Worm (Caenorhabditis elegans) whole organism, L1 larva: ENCODE data around the gene coq-3.

Source experiments
- C16A3.4 ChIP-seq: fragments of 150-350 bp; optimal IDR thresholded peaks from 2 replicates; lab custom pipeline; 2014; ENCODE audit warnings: missing biosample characterization, missing genetic modification characterization
- C34B4.2 ChIP-seq: sonication (generic microtip); optimal IDR thresholded peaks from 2 replicates; lab custom pipeline; 2017; ENCODE audit warnings: mild to moderate bottlenecking, missing genetic modification characterization, missing compliant biosample characterization
- F16B12.6 ChIP-seq: fragments of 150-350 bp; optimal IDR thresholded peaks from 2 replicates; lab custom pipeline; 2014; ENCODE audit warnings: missing biosample characterization, missing genetic modification characterization
- aha-1 ChIP-seq: fragments of 150-350 bp; optimal IDR thresholded peaks from 2 replicates; lab custom pipeline; 2014; ENCODE audit warnings: missing biosample characterization, missing genetic modification characterization
- alr-1 ChIP-seq: fragments of 200-800 bp; sonication (Bioruptor generic); optimal IDR thresholded peaks from 2 replicates; lab custom pipeline; 2018; ENCODE audit warnings: borderline replicate concordance, mild to moderate bottlenecking, missing genetic modification characterization, missing compliant biosample characterization
- aly-2 ChIP-seq: fragments of 150-350 bp; optimal IDR thresholded peaks from 2 replicates; lab custom pipeline; 2014; ENCODE audit warnings: missing biosample characterization, missing genetic modification characterization
- blmp-1 ChIP-seq: fragments of 150-350 bp; optimal IDR thresholded peaks from 2 replicates; lab custom pipeline; 2014; ENCODE audit warnings: missing biosample characterization, missing genetic modification characterization
- ceh-63 ChIP-seq: fragments of 200-800 bp; sonication (Bioruptor generic); optimal IDR thresholded peaks from 2 replicates; lab custom pipeline; 2018; ENCODE audit warnings: mild to moderate bottlenecking, missing genetic modification characterization, missing compliant biosample characterization
- ceh-8 ChIP-seq: fragments of 200-800 bp; sonication (Bioruptor generic); optimal IDR thresholded peaks from 2 replicates; lab custom pipeline; 2018; ENCODE audit warnings: mild to moderate bottlenecking, missing genetic modification characterization, moderate library complexity, missing compliant biosample characterization
- ceh-82 ChIP-seq, 3 experiments: fragments of 150-350 bp in 1 of 3; sonication (generic microtip) in 2 of 3; optimal IDR thresholded peaks; 2 replicates each; lab custom pipeline; 2014 to 2017; ENCODE audit warnings: missing biosample characterization in 3 of 3, missing genetic modification characterization in 3 of 3
- ceh-90 ChIP-seq: sonication (generic microtip); optimal IDR thresholded peaks from 2 replicates; lab custom pipeline; 2016; ENCODE audit warnings: missing genetic modification characterization, missing compliant biosample characterization
- dsc-1 ChIP-seq: sonication (generic microtip); optimal IDR thresholded peaks from 2 replicates; lab custom pipeline; 2016; ENCODE audit warnings: mild to moderate bottlenecking, missing genetic modification characterization, missing compliant biosample characterization
- efl-3 ChIP-seq: fragments of 200-800 bp; sonication (Bioruptor generic); optimal IDR thresholded peaks from 2 replicates; lab custom pipeline; 2018; ENCODE audit warnings: mild to moderate bottlenecking, missing genetic modification characterization, missing compliant biosample characterization
- egl-27 ChIP-seq, 2 experiments: fragments of 150-350 bp in 1 of 2; sonication (generic microtip); optimal IDR thresholded peaks; 3 replicates each; lab custom pipeline; 2017 to 2018; ENCODE audit warnings: missing biosample characterization in 2 of 2, missing genetic modification characterization in 2 of 2, missing genetic modification reagents in 2 of 2
- elt-3 ChIP-seq, 6 experiments: fragments of 150-350 bp in 1 of 6; sonication (generic microtip); optimal IDR thresholded peaks; 2 replicates each; lab custom pipeline; 2017 to 2018; ENCODE audit warnings: missing biosample characterization in 6 of 6, missing genetic modification characterization in 6 of 6, inconsistent platforms in 1 of 6
- ets-5 ChIP-seq: fragments of 200-800 bp; sonication (Bioruptor generic); IDR thresholded peaks from 2 replicates; pipeline ENCODE4 v1.3.6; 2022; ENCODE audit warnings: missing genetic modification characterization, missing compliant biosample characterization
- hlh-4 ChIP-seq: sonication (generic microtip); optimal IDR thresholded peaks from 2 replicates; lab custom pipeline; 2016; ENCODE audit warnings: mild to moderate bottlenecking, missing genetic modification characterization, missing compliant biosample characterization
- irx-1 ChIP-seq: sonication (generic microtip); optimal IDR thresholded peaks from 2 replicates; lab custom pipeline; 2016; ENCODE audit warnings: missing genetic modification characterization, missing compliant biosample characterization
- isw-1 ChIP-seq: fragments of 200-800 bp; sonication (Bioruptor generic); IDR thresholded peaks from 2 replicates; pipeline ENCODE4 v1.3.6; 2022; ENCODE audit warnings: missing genetic modification characterization, missing compliant biosample characterization
- lin-13 ChIP-seq: fragments of 150-350 bp; optimal IDR thresholded peaks from 2 replicates; lab custom pipeline; 2014; ENCODE audit warnings: missing biosample characterization, missing genetic modification reagents, missing genetic modification characterization
- lin-15B ChIP-seq: fragments of 150-350 bp; sonication (generic microtip); optimal IDR thresholded peaks from 3 replicates; lab custom pipeline; 2014; ENCODE audit warnings: missing biosample characterization, missing genetic modification characterization
- lin-39 ChIP-seq: fragments of 150-350 bp; optimal IDR thresholded peaks from 2 replicates; lab custom pipeline; 2014; ENCODE audit warnings: missing biosample characterization, missing genetic modification reagents, missing genetic modification characterization
- lsy-2 ChIP-seq, 2 experiments: fragments of 150-350 bp; optimal IDR thresholded peaks; 2 replicates each; lab custom pipeline; 2014; ENCODE audit warnings: missing biosample characterization in 2 of 2, missing genetic modification characterization in 2 of 2
- mab-9 ChIP-seq: fragments of 200-800 bp; sonication (Bioruptor generic); IDR thresholded peaks from 2 replicates; pipeline ENCODE4 v1.3.6; 2022; ENCODE audit warnings: missing genetic modification reagents, missing genetic modification characterization, missing compliant biosample characterization
- mep-1 ChIP-seq: fragments of 150-350 bp; optimal IDR thresholded peaks from 2 replicates; lab custom pipeline; 2014; ENCODE audit warnings: missing biosample characterization, missing genetic modification characterization
- nhr-11 ChIP-seq: fragments of 150-350 bp; optimal IDR thresholded peaks from 2 replicates; lab custom pipeline; 2014; ENCODE audit warnings: missing biosample characterization, missing genetic modification characterization
- nhr-20 ChIP-seq: sonication (generic microtip); optimal IDR thresholded peaks from 2 replicates; lab custom pipeline; 2016; ENCODE audit warnings: mild to moderate bottlenecking, missing genetic modification characterization, missing compliant biosample characterization
- nhr-237 ChIP-seq: fragments of 150-350 bp; optimal IDR thresholded peaks from 2 replicates; lab custom pipeline; 2014; ENCODE audit warnings: missing biosample characterization, missing genetic modification characterization
- nhr-76 ChIP-seq: sonication (generic microtip); optimal IDR thresholded peaks from 2 replicates; lab custom pipeline; 2017; ENCODE audit warnings: missing biosample characterization, missing genetic modification characterization
- nhr-85 ChIP-seq: sonication (generic microtip); peaks from one replicate; lab custom pipeline; 2016; ENCODE audit warnings: missing genetic modification characterization, inconsistent platforms, missing compliant biosample characterization
- pqm-1 ChIP-seq: sonication (generic microtip); optimal IDR thresholded peaks from 3 replicates; lab custom pipeline; 2017; ENCODE audit warnings: missing biosample characterization, missing genetic modification characterization
- snu-23 ChIP-seq: sonication (generic microtip); optimal IDR thresholded peaks from 2 replicates; lab custom pipeline; 2016; ENCODE audit warnings: missing genetic modification characterization, missing compliant biosample characterization
- sox-4 ChIP-seq: sonication (generic microtip); optimal IDR thresholded peaks from 2 replicates; lab custom pipeline; 2016; ENCODE audit warnings: missing genetic modification characterization, missing compliant biosample characterization
- sptf-1 ChIP-seq: fragments of 150-350 bp; optimal IDR thresholded peaks from 2 replicates; lab custom pipeline; 2014; ENCODE audit warnings: missing biosample characterization, missing genetic modification characterization
- swsn-7 ChIP-seq: sonication (generic microtip); optimal IDR thresholded peaks from 2 replicates; lab custom pipeline; 2016; ENCODE audit warnings: missing genetic modification characterization, missing compliant biosample characterization
- tbx-2 ChIP-seq: sonication (generic microtip); optimal IDR thresholded peaks from 2 replicates; lab custom pipeline; 2016; ENCODE audit warnings: missing genetic modification characterization, missing compliant biosample characterization
- tlp-1 ChIP-seq: fragments of 150-350 bp; optimal IDR thresholded peaks from 2 replicates; lab custom pipeline; 2014; ENCODE audit warnings: missing biosample characterization, missing genetic modification characterization
- unc-86 ChIP-seq: sonication (generic microtip); optimal IDR thresholded peaks from 2 replicates; lab custom pipeline; 2016; ENCODE audit warnings: missing genetic modification characterization, missing compliant biosample characterization
- unc-98 ChIP-seq: fragments of 200-800 bp; sonication (Bioruptor generic); IDR thresholded peaks from 2 replicates; pipeline ENCODE4 v1.3.6; 2022; ENCODE audit warnings: missing genetic modification characterization, missing compliant biosample characterization
- vab-15 ChIP-seq: sonication (generic microtip); optimal IDR thresholded peaks from 2 replicates; lab custom pipeline; 2017; ENCODE audit warnings: missing genotype, mild to moderate bottlenecking, missing genetic modification characterization, missing compliant biosample characterization
- zag-1 ChIP-seq: fragments of 150-350 bp; optimal IDR thresholded peaks from 2 replicates; lab custom pipeline; 2014; ENCODE audit warnings: missing biosample characterization, missing genetic modification characterization

Gene coq-3

DNA sequence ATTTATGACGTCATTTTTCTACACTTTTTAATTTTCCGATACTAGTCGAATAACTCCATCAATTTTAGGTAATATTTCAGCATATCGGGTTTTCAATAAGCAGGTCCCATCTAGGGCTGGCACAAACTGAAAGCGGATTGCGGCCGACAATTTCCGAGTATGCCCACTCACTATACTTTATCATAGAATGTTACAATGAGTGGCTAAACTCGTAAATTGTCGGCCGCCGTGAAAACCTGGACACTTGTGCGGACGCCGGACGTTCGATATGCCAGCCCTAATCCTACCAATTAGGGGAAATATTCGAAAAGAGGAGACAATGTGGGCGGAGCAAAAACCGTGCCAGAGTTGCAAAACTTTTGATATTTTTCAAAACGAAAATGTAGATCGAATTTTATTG, 36.5 kb downstream of the coq-3 start:
- TF ChIP-seq egl-27 (tag; optimal IDR thresholded peaks at IDR 0.05; lab: Kevin White, UChicago) (no peak), vab-15 (tag; lab: Kevin White, UChicago) (no peak), ceh-8 (GFP tag; lab: Kevin White, UChicago) (no peak), ceh-90 (no peak), unc-86 (tag; lab: Kevin White, UChicago) (no peak), nhr-11 (no peak), alr-1 (tag; lab: Kevin White, UChicago) (no peak), nhr-85 (no peak), nhr-76 (tag; lab: Kevin White, UChicago) (no peak), lsy-2 (tag; optimal IDR thresholded peaks at IDR 0.05; lab: Kevin White, UChicago) (no peak), swsn-7 (tag; lab: Kevin White, UChicago) (no peak), lin-39 (tag; lab: Kevin White, UChicago) (no peak), C16A3.4 (no peak), isw-1 (GFP tag; lab: Robert Waterston, UW) (no peak), efl-3 (GFP tag; lab: Kevin White, UChicago) (no peak), sox-4 (tag; lab: Kevin White, UChicago) (no peak), pqm-1 (tag; lab: Kevin White, UChicago) (no peak), sptf-1 (no peak), elt-3 (tag; optimal IDR thresholded peaks at IDR 0.05; lab: Kevin White, UChicago) (no peak), ets-5 (no peak)

DNA sequence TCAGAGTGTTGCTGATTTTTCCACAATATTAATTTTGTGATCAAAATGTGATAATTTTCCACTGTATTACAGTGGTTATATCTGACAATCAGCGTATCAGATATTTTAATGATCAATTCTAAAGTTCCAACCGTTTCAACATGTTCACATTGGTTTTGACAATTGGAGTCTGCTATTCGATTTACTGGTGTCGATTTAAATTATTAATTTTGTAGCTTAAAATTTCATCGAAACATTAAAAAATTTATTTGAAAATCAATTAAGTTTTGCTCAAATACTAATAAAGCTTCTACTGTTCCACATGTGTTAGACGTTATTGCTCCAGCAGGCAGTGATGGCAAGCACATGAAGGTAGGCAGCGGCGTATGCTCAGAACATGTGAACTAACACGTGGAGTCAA, 38.3 kb downstream of the coq-3 start:
- no peak for TF ChIP-seq hlh-4 (tag; lab: Kevin White, UChicago)
- peak; percentile 19 for TF ChIP-seq dsc-1 (tag; lab: Kevin White, UChicago)
- no peak for TF ChIP-seq F16B12.6 (tag; lab: Kevin White, UChicago)
- no peak for TF ChIP-seq swsn-7 (tag; lab: Kevin White, UChicago)
- TF ChIP-seq pqm-1 (tag; lab: Kevin White, UChicago): no peak
- TF ChIP-seq C34B4.2 (tag; lab: Kevin White, UChicago): no peak
- no peak for TF ChIP-seq tlp-1

DNA sequence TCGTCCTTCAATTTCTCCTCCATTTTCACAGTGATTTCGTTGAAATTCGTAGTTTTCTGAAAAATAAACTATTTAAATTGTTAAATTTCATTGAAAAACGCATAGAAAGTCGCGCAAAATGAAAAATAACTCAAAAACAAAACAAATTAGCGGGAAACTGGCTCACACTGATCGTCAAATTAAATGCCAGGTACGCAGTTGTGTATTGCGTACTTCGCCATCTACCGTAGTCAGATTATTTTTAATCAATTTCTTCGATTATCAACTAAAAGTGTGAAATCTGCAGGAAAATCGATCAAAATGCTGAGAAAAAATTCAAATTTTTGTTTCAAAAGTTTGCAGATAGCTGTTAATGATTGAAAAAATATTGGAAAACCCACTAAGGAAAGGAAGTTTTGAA, 41.2 kb downstream of the coq-3 start, which contains the start of gene Y57G11C.499:
Gene Y57G11C.499 (minus strand): TSS at position 23 of the 400 bp plus-strand sequence.
- TF ChIP-seq unc-98 (GFP tag; lab: Robert Waterston, UW) (no peak), snu-23 (GFP tag; lab: Kevin White, UChicago) (no peak), unc-86 (tag; lab: Kevin White, UChicago) (no peak), efl-3 (GFP tag; lab: Kevin White, UChicago) (no peak), lin-15B (no peak), nhr-20 (tag; lab: Kevin White, UChicago) (no peak), aly-2 (no peak), nhr-237 (tag; lab: Kevin White, UChicago) (no peak), tbx-2 (tag; lab: Kevin White, UChicago) (no peak), ceh-82 (tag; optimal IDR thresholded peaks at IDR 0.05; lab: Kevin White, UChicago) (no peak), zag-1 (tag; lab: Kevin White, UChicago) (no peak), lin-13 (GFP tag; lab: Kevin White, UChicago) (no peak), ceh-8 (GFP tag; lab: Kevin White, UChicago) (no peak), blmp-1 (tag; lab: Kevin White, UChicago) (no peak), ceh-63 (GFP tag; lab: Kevin White, UChicago) (no peak), aha-1 (tag; lab: Kevin White, UChicago) (no peak), mab-9 (GFP tag; lab: Robert Waterston, UW) (no peak), mep-1 (no peak), irx-1 (tag; lab: Kevin White, UChicago) (no peak)
